Worm (Caenorhabditis elegans) whole organism, dauer: ENCODE results near the gene Y38C1AA.19.

Experiments used
- unc-62 ChIP-seq: sonication (generic microtip); optimal IDR thresholded peaks from 2 replicates; lab custom pipeline; 2017; ENCODE audit warnings: missing biosample characterization, missing genetic modification reagents, missing genetic modification characterization

Y38C1AA.19 gene

DNA sequence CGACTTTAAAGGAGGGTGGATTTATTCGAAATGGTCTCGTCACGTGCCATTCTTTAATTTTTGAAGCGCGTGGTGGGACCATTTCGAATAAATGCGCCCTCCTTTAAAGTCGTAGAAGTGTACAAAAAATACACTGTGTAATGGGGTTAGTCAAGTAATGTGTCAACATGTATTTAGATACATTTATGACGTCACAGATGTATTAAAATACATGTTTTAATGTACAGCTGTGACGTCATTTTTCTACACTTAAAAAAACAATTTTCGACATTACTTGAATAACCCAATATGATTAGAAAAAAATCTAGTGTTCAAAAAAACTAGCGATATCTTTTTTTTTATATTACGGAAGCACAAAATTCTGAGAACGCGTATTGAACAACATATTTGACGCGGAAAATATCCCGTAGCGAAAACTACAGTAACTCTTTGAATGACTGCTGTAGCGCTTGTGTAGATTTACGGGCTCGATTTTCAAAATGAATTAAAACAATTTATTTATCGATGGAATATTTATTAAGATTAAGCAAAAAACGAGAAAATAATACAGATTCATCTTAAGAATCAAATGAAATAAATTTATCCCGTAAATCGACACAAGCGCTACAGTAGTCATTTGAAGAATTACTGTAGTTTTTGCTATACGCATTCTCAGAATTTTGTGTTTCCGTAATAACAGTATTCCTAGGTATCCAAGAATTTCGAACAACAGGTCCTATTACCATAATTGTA lies 43.1 kb downstream of the Y38C1AA.19 start, which contains the start of gene gfrp-1:
TSS of gene gfrp-1 (plus strand) at position 682 of the 732 bp plus-strand sequence.
- TF ChIP-seq unc-62 = no peak

DNA sequence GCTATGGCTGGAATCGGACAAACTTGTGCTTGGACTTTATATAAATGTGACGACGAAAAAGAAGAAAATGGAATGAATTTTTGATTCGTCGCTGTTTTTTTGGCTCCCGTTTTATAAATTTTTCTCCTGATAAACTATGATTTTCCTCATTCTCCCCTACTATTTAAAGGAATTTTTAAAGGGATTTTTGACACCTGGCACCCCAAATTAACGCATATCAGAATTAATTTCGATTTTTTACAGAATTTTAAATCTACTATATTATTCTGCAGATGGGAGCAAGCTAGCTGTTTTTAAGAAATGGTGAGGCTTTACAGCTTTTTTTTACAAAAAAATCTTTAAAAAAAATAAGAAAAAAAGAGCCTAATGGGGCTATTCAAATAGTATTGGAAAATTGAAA lies 45.0 kb downstream of the Y38C1AA.19 start, which contains the start of gene coa-1:
TSS of gene coa-1 (plus strand) at position 301 of the 400 bp plus-strand sequence.
- no peak for TF ChIP-seq unc-62

ce11 chrIV:207885-208284 lies 47.9 kb downstream of the Y38C1AA.19 start, which contains the start of gene Y38C1AA.1:
TSS of gene Y38C1AA.1 (plus strand) at chrIV:208185.
- no peak for TF ChIP-seq unc-62

DNA sequence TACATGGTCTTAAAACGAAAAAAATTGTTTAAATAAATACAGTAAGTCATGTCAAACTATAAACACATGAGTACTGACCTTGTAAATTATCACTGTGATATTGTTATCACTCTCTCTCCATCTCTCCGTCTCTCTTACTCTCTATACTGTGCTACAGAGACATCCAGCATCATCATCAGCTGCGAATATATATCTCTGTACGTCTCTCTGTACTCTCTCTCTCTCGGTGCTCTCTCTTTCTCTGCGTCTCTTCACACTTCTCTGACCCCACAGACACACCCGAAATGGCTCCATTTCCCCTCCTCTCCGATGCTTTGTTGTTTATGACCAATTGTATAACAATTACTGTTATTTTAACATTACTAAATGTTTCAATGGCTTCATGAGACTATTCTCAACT lies 50.6 kb downstream of the Y38C1AA.19 start:
- no peak for TF ChIP-seq unc-62
